Fruit fly (Drosophila melanogaster): ENCODE results near the gene scat.

The scat gene

DNA sequence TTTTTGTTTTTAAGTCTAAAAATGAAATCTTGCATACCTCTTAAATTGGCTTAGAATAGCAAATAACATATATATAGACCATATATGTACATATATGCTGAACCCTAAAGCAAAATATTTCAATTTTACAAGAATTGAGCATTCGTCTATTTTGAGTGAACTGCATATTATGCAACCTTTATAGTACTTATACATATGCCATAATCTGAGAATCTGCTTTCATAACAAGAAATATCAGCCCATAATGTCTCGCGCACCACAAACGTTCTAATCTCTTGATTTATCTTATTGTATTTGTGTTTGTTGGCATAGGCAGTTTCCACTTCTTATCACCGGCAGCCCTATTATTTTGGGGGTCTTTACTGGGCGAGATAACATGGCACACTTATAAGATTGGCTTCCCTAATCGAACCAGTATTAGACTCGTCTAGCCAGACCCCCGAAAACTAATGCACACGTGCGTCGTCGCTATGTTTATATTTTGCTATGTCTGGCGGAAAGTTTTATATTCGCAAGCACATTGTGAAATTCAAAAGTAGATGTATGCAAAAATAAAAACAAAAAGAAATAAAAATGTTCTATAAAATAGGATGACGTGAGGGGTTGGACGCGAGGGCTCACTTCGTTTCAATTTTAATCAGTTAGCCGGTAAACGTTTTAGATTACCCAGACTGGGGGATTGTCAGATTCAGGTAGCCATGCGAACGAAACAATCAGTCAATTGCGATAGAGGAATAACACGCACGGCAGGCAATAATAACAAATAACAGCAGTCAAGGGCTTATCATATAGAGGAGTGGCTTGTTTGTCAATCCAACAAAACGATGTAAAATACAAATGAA, 42.1 kb upstream of the scat start:
- TF ChIP-seq Ets98B (GFP tag; IDR thresholded peaks at IDR 0.05) (no peak), fd96Ca (GFP tag; IDR thresholded peaks at IDR 0.05) (no peak), CG13204 (GFP tag; optimal IDR thresholded peaks at IDR 0.05) (no peak), CG10348 (GFP tag; IDR thresholded peaks at IDR 0.05) (no peak), CG12605 (GFP tag; IDR thresholded peaks at IDR 0.05) (no peak), EcR (GFP tag; optimal IDR thresholded peaks at IDR 0.05) (no peak), Pif1A (GFP tag; optimal IDR thresholded peaks at IDR 0.05) (no peak), CG34367 (tag; optimal IDR thresholded peaks at IDR 0.05) (no peak), CG15710 (tag; optimal IDR thresholded peaks at IDR 0.05) (no peak), Snoo (tag; optimal IDR thresholded peaks at IDR 0.05) (no peak), CG14655 (GFP tag; optimal IDR thresholded peaks at IDR 0.05) (no peak), CG8159 (tag; optimal IDR thresholded peaks at IDR 0.05) (no peak), gl (tag; optimal IDR thresholded peaks at IDR 0.05) (no peak), CG17806 (tag; optimal IDR thresholded peaks at IDR 0.05) (no peak), CG32121 (GFP tag; IDR thresholded peaks at IDR 0.05) (no peak), CG9948 (tag; optimal IDR thresholded peaks at IDR 0.05) (no peak), rn (GFP tag; IDR thresholded peaks at IDR 0.05) (no peak), CG4496 (GFP tag; IDR thresholded peaks at IDR 0.05) (no peak)

dm6 chr2L:9396396-9396795, 34.8 kb upstream of the scat start:
- no peak for TF ChIP-seq D1 (tag; optimal IDR thresholded peaks at IDR 0.05)
- no peak for TF ChIP-seq CG4496 (GFP tag; IDR thresholded peaks at IDR 0.05)
- no peak for TF ChIP-seq CG14655 (GFP tag; optimal IDR thresholded peaks at IDR 0.05)
- TF ChIP-seq CG8301 (tag; optimal IDR thresholded peaks at IDR 0.05): no peak
- no peak for TF ChIP-seq CG10348 (GFP tag; IDR thresholded peaks at IDR 0.05)
- no peak for TF ChIP-seq Snoo (tag; optimal IDR thresholded peaks at IDR 0.05)
- TF ChIP-seq CG32121 (GFP tag; IDR thresholded peaks at IDR 0.05): no peak
- TF ChIP-seq CG34367 (tag; optimal IDR thresholded peaks at IDR 0.05): no peak
- TF ChIP-seq fd96Ca (GFP tag; IDR thresholded peaks at IDR 0.05): no peak
- TF ChIP-seq CG9948 (tag; optimal IDR thresholded peaks at IDR 0.05): no peak
- no peak for TF ChIP-seq CG15710 (tag; optimal IDR thresholded peaks at IDR 0.05)
- no peak for TF ChIP-seq gl (tag; optimal IDR thresholded peaks at IDR 0.05)
- no peak for TF ChIP-seq EcR (GFP tag; optimal IDR thresholded peaks at IDR 0.05)

DNA sequence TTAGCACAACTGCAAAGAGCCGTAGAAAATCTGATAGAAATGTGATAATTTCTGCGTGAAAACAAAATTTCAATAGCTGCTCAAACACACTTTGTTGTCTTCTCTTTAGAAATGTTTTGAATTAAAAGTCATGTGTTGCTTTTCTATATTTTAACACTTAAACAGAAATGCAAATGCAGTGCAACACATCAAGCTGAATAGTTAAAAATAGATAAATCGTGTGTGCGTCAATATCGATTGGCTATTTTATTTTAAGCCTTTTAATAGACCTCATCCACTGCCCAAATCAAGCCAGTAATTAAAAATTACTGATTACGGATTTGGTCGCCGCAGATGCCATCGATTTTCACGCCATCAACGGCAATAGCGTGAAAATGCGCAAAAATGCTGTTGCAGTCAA, 33.3 kb upstream of the scat start, which contains the start of gene CG4438:
TSS of gene CG4438 (minus strand) at position 101 of the 400 bp plus-strand sequence.
- TF ChIP-seq CG15710 (tag; optimal IDR thresholded peaks at IDR 0.05): no peak
- TF ChIP-seq CG14655 (GFP tag; optimal IDR thresholded peaks at IDR 0.05): no peak
- no peak for TF ChIP-seq rn (GFP tag; IDR thresholded peaks at IDR 0.05)
- no peak for TF ChIP-seq CG12605 (GFP tag; IDR thresholded peaks at IDR 0.05)
- TF ChIP-seq CG9948 (tag; optimal IDR thresholded peaks at IDR 0.05): no peak
- no peak for TF ChIP-seq Pif1B (GFP tag; optimal IDR thresholded peaks at IDR 0.05)
- no peak for TF ChIP-seq CG4496 (GFP tag; IDR thresholded peaks at IDR 0.05)
- TF ChIP-seq gl (tag; optimal IDR thresholded peaks at IDR 0.05): no peak

dm6 chr2L:9400153-9400552, 31.1 kb upstream of the scat start:
- peak; percentile 30 for TF ChIP-seq CG8159 (tag; optimal IDR thresholded peaks at IDR 0.05)
- TF ChIP-seq D1 (tag; optimal IDR thresholded peaks at IDR 0.05): no peak
- TF ChIP-seq CG12605 (GFP tag; IDR thresholded peaks at IDR 0.05): no peak

DNA sequence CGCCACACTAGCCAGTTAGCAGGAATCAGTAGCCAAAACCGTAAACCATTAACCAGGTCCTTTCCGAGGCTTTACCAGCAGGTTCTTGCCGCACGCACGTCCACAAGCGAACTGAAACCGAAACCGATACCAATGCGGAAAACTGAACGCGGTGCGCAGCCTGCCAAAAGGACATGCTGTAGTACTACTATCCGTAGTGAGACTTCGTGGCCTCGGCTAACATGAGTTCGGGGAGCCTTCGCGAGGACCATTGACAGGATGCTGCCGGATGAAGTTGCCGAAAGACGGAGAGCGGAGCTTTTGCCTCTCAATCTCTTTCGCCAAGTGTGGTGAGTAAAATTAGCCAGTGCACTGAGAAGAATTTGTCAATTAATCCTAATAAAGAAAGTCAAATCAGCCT, 16.2 kb upstream of the scat start, which contains the start of gene Shawl:
TSS of gene Shawl (minus strand) at position 104 of the 400 bp plus-strand sequence.
- no peak for TF ChIP-seq CG9948 (tag; optimal IDR thresholded peaks at IDR 0.05)
- 0 out of 3 replicates have a peak, but pooled peaks have one; percentile 15 for TF ChIP-seq fd96Ca (GFP tag; IDR thresholded peaks at IDR 0.05)
- TF ChIP-seq CG14655 (GFP tag; optimal IDR thresholded peaks at IDR 0.05): no peak

dm6 chr2L:9416244-9416758, 14.9 kb upstream of the scat start, which contains the start of gene Mco1:
Gene Mco1, plus strand, starts transcription at chr2L:9416588.
- TF ChIP-seq CG12605 (GFP tag; IDR thresholded peaks at IDR 0.05) (no peak), Pif1A (GFP tag; optimal IDR thresholded peaks at IDR 0.05) (no peak), CG13204 (GFP tag; optimal IDR thresholded peaks at IDR 0.05) (peak; percentile 49), D1 (tag; optimal IDR thresholded peaks at IDR 0.05) (no peak), CG8301 (tag; optimal IDR thresholded peaks at IDR 0.05) (no peak), CG32121 (GFP tag; IDR thresholded peaks at IDR 0.05) (no peak), Snoo (tag; optimal IDR thresholded peaks at IDR 0.05) (no peak), CG10348 (GFP tag; IDR thresholded peaks at IDR 0.05) (no peak), CG8159 (tag; optimal IDR thresholded peaks at IDR 0.05) (no peak), CG4496 (GFP tag; IDR thresholded peaks at IDR 0.05) (peak; percentile 44; the same call in 1 of the 3 replicates)

DNA sequence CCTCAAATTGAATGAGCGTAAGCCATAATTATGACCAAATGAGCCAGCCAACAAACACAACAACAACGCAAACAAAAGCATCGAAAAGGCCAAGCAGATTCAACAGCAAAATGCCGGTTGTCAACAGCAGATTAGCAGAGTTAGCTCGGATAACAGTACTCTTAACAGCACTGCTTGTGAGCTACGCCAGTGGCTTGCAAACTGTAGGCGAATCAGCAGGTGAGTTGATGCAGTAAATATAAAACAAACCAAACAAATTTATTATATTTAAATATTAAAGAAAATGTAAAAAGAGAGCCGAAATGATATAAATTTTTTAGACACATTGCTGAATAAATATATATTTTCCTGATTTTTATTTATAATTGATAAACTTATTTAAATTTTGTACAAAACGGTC, 10.5 kb upstream of the scat start:
- TF ChIP-seq Snoo (tag; optimal IDR thresholded peaks at IDR 0.05): no peak
- TF ChIP-seq EcR (GFP tag; optimal IDR thresholded peaks at IDR 0.05): no peak
- no peak for TF ChIP-seq CG17806 (tag; optimal IDR thresholded peaks at IDR 0.05)
- TF ChIP-seq CG12605 (GFP tag; IDR thresholded peaks at IDR 0.05): no peak
- no peak for TF ChIP-seq CG15710 (tag; optimal IDR thresholded peaks at IDR 0.05)
- TF ChIP-seq gl (tag; optimal IDR thresholded peaks at IDR 0.05): no peak
- no peak for TF ChIP-seq rn (GFP tag; IDR thresholded peaks at IDR 0.05)
